Worm (Caenorhabditis elegans) whole organism, L1 larva: Measurements from ENCODE around the gene R01E6.7.
A peak's percentile ranks its signal among the peaks of the same experiment; 100 is the strongest.

ENCODE experiments used
- F16B12.6 ChIP-seq: fragments of 150-350 bp; optimal IDR thresholded peaks from 2 replicates; lab custom pipeline; 2014; ENCODE audit warnings: missing biosample characterization, missing genetic modification characterization
- egl-27 ChIP-seq, 2 experiments: fragments of 150-350 bp in 1 of 2; sonication (generic microtip); optimal IDR thresholded peaks; 3 replicates each; lab custom pipeline; 2017 to 2018; ENCODE audit warnings: missing biosample characterization in 2 of 2, missing genetic modification characterization in 2 of 2, missing genetic modification reagents in 2 of 2
- mdl-1 ChIP-seq, 2 experiments: fragments of 150-350 bp; optimal IDR thresholded peaks; 2 replicates each; lab custom pipeline; 2014 to 2017; ENCODE audit warnings: missing biosample characterization in 2 of 2, missing genetic modification characterization in 2 of 2, inconsistent platforms in 1 of 2
- nhr-12 ChIP-seq: sonication (generic microtip); optimal IDR thresholded peaks from 2 replicates; lab custom pipeline; 2017; ENCODE audit warnings: missing biosample characterization, missing genetic modification characterization
- nhr-76 ChIP-seq: sonication (generic microtip); optimal IDR thresholded peaks from 2 replicates; lab custom pipeline; 2017; ENCODE audit warnings: missing biosample characterization, missing genetic modification characterization
- snpc-4 ChIP-seq: fragments of 150-350 bp; optimal IDR thresholded peaks from 2 replicates; lab custom pipeline; 2014; ENCODE audit warnings: missing biosample characterization, missing genetic modification characterization

ce11 chrX:13542757-13543156 lies 27.0 kb downstream of the R01E6.7 start:
- TF ChIP-seq mdl-1 (tag; optimal IDR thresholded peaks at IDR 0.05; lab: Kevin White, UChicago): peak in 1 of 2 experiments; percentile 21
- TF ChIP-seq snpc-4: no peak
- TF ChIP-seq F16B12.6: no peak
- no peak for TF ChIP-seq nhr-12 (tag; lab: Kevin White, UChicago)
- no peak for TF ChIP-seq nhr-76 (tag; lab: Kevin White, UChicago)
- no peak for TF ChIP-seq egl-27 (tag; optimal IDR thresholded peaks at IDR 0.05; lab: Kevin White, UChicago)
